Fruit fly (Drosophila melanogaster) whole organism, prepupa: ENCODE data around the gene CG7988.
A peak's percentile ranks its signal among the peaks of the same experiment; 100 is the strongest.

Source experiments
- CG10669 ChIP-seq: fragments of 200-800 bp; sonication (Bioruptor generic); optimal IDR thresholded peaks from 3 replicates; lab custom pipeline; 2018; ENCODE audit warnings: missing biosample characterization, mild to moderate bottlenecking, missing genetic modification characterization, moderate library complexity
- CG11294 ChIP-seq: fragments of 200-800 bp; sonication (Bioruptor generic); IDR thresholded peaks from 2 replicates; pipeline ENCODE4 v1.3.6; 2022; ENCODE audit warnings: missing biosample characterization, missing genetic modification characterization
- CG11762 ChIP-seq: fragments of 200-800 bp; sonication (Bioruptor generic); optimal IDR thresholded peaks from 3 replicates; lab custom pipeline; 2016; ENCODE audit warnings: missing biosample characterization, missing genetic modification characterization; ENCODE audit not compliant: insufficient read depth
- CG15336 ChIP-seq: fragments of 200-800 bp; sonication (Bioruptor generic); IDR thresholded peaks from 2 replicates; pipeline ENCODE4 v1.3.6; 2022; ENCODE audit warnings: missing biosample characterization, missing genetic modification characterization
- CG1621 ChIP-seq: fragments of 200-800 bp; sonication (Bioruptor generic); optimal IDR thresholded peaks from 3 replicates; lab custom pipeline; 2018; ENCODE audit warnings: missing biosample characterization, mild to moderate bottlenecking, missing genetic modification characterization
- CG31627 ChIP-seq: fragments of 200-800 bp; sonication (Bioruptor generic); optimal IDR thresholded peaks from 3 replicates; lab custom pipeline; 2016; ENCODE audit warnings: missing biosample characterization, missing genetic modification characterization
- CG34406 ChIP-seq: fragments of 200-800 bp; sonication (Bioruptor generic); optimal IDR thresholded peaks from 3 replicates; lab custom pipeline; 2016; ENCODE audit warnings: missing biosample characterization, missing genetic modification characterization
- CG3919 ChIP-seq: fragments of 200-800 bp; sonication (Bioruptor generic); optimal IDR thresholded peaks from 3 replicates; lab custom pipeline; 2016; ENCODE audit warnings: missing biosample characterization, missing genetic modification characterization
- CG6276 ChIP-seq: fragments of 200-800 bp; sonication (Bioruptor generic); optimal IDR thresholded peaks from 2 replicates; lab custom pipeline; 2017; ENCODE audit warnings: missing biosample characterization, mild to moderate bottlenecking, missing genetic modification characterization
- CG6792 ChIP-seq: fragments of 200-800 bp; sonication (Bioruptor generic); optimal IDR thresholded peaks from 3 replicates; lab custom pipeline; 2016; ENCODE audit warnings: missing biosample characterization, missing genetic modification characterization
- CG6808 ChIP-seq: fragments of 200-800 bp; sonication (Bioruptor generic); optimal IDR thresholded peaks from 3 replicates; lab custom pipeline; 2017; ENCODE audit warnings: missing biosample characterization, missing genetic modification characterization, mild to moderate bottlenecking, moderate library complexity, missing genetic modification reagents
- CG6854 ChIP-seq: fragments of 200-800 bp; sonication (Bioruptor generic); optimal IDR thresholded peaks from 2 replicates; lab custom pipeline; 2017; ENCODE audit warnings: missing biosample characterization, mild to moderate bottlenecking, missing genetic modification characterization
- CG8119 ChIP-seq: fragments of 200-800 bp; sonication (Bioruptor generic); IDR thresholded peaks from 3 replicates; pipeline ENCODE4 v1.3.6; 2022; ENCODE audit warnings: missing biosample characterization, missing genetic modification characterization
- CG8319 ChIP-seq: fragments of 200-800 bp; sonication (Bioruptor generic); optimal IDR thresholded peaks from 3 replicates; lab custom pipeline; 2016; ENCODE audit warnings: missing biosample characterization, missing genetic modification characterization
- CG9139 ChIP-seq: fragments of 200-800 bp; sonication (Bioruptor generic); optimal IDR thresholded peaks from 3 replicates; lab custom pipeline; 2017; ENCODE audit warnings: missing biosample characterization, mild to moderate bottlenecking, missing genetic modification characterization
- Eip78C ChIP-seq: fragments of 200-800 bp; sonication (Bioruptor generic); peaks from one replicate; lab custom pipeline; 2016; ENCODE audit warnings: missing biosample characterization, missing genetic modification characterization
- Eip93F ChIP-seq: fragments of 200-800 bp; sonication (Bioruptor generic); optimal IDR thresholded peaks from 2 replicates; lab custom pipeline; 2016; ENCODE audit warnings: missing biosample characterization, mild to moderate bottlenecking, missing genetic modification characterization
- Ets21C ChIP-seq: fragments of 200-800 bp; sonication (Bioruptor generic); optimal IDR thresholded peaks from 3 replicates; lab custom pipeline; 2016; ENCODE audit warnings: missing biosample characterization, missing genetic modification characterization
- Ets96B ChIP-seq: fragments of 200-800 bp; optimal IDR thresholded peaks from 2 replicates; lab custom pipeline; 2019; ENCODE audit warnings: missing biosample characterization, mild to moderate bottlenecking, missing genetic modification characterization, moderate library complexity
- Hr38 ChIP-seq: sonication (Bioruptor generic); optimal IDR thresholded peaks from 2 replicates; lab custom pipeline; 2016; ENCODE audit warnings: missing biosample characterization, missing genetic modification characterization
- Hr39 ChIP-seq: fragments of 200-800 bp; sonication (Bioruptor generic); optimal IDR thresholded peaks from 2 replicates; lab custom pipeline; 2016; ENCODE audit warnings: missing biosample characterization, missing genetic modification characterization
- Hr4 ChIP-seq: fragments of 200-800 bp; sonication (Bioruptor generic); optimal IDR thresholded peaks from 3 replicates; lab custom pipeline; 2016; ENCODE audit warnings: missing biosample characterization, missing genetic modification characterization
- Lpt ChIP-seq: fragments of 200-800 bp; sonication (Bioruptor generic); optimal IDR thresholded peaks from 3 replicates; lab custom pipeline; 2016; ENCODE audit warnings: missing biosample characterization, missing genetic modification characterization
- OdsH ChIP-seq: fragments of 200-800 bp; sonication (Bioruptor generic); optimal IDR thresholded peaks from 3 replicates; lab custom pipeline; 2016; ENCODE audit warnings: missing biosample characterization, missing genetic modification characterization
- Sox102F ChIP-seq: fragments of 200-800 bp; sonication (Bioruptor generic); optimal IDR thresholded peaks from 2 replicates; lab custom pipeline; 2016; ENCODE audit warnings: missing biosample characterization, mild to moderate bottlenecking, missing genetic modification characterization
- Sox14 ChIP-seq: fragments of 200-800 bp; sonication (Bioruptor generic); optimal IDR thresholded peaks from 3 replicates; lab custom pipeline; 2016; ENCODE audit warnings: missing biosample characterization, missing genetic modification characterization
- acj6 ChIP-seq: fragments of 200-800 bp; sonication (Bioruptor generic); optimal IDR thresholded peaks from 3 replicates; lab custom pipeline; 2016; ENCODE audit warnings: missing biosample characterization, missing genetic modification characterization
- dsx ChIP-seq: fragments of 200-800 bp; optimal IDR thresholded peaks from 3 replicates; lab custom pipeline; 2019; ENCODE audit warnings: missing biosample characterization, mild to moderate bottlenecking, missing genetic modification characterization, moderate library complexity; ENCODE audit not compliant: poor library complexity, severe bottlenecking
- eg ChIP-seq: fragments of 200-800 bp; sonication (Bioruptor generic); IDR thresholded peaks from 3 replicates; pipeline ENCODE4 v1.3.6; 2022; ENCODE audit warnings: missing biosample characterization, missing genetic modification characterization
- esn ChIP-seq: fragments of 200-800 bp; sonication (Bioruptor generic); optimal IDR thresholded peaks from 2 replicates; lab custom pipeline; 2016; ENCODE audit warnings: missing biosample characterization, mild to moderate bottlenecking, missing genetic modification characterization, moderate library complexity
- fd59A ChIP-seq: fragments of 200-800 bp; sonication (Bioruptor generic); optimal IDR thresholded peaks from 2 replicates; lab custom pipeline; 2017; ENCODE audit warnings: missing biosample characterization, mild to moderate bottlenecking, missing genetic modification characterization, missing genetic modification reagents
- fd85E ChIP-seq: fragments of 200-800 bp; sonication (Bioruptor generic); optimal IDR thresholded peaks from 3 replicates; lab custom pipeline; 2016; ENCODE audit warnings: missing biosample characterization, missing genetic modification characterization
- fkh ChIP-seq: fragments of 200-800 bp; sonication (Bioruptor generic); optimal IDR thresholded peaks from 3 replicates; lab custom pipeline; 2017; ENCODE audit warnings: missing biosample characterization, mild to moderate bottlenecking, missing genetic modification characterization, moderate library complexity
- lz ChIP-seq: fragments of 200-800 bp; sonication (Bioruptor generic); optimal IDR thresholded peaks from 3 replicates; lab custom pipeline; 2016; ENCODE audit warnings: missing biosample characterization, missing genetic modification characterization
- salr ChIP-seq, 2 experiments: fragments of 200-800 bp; sonication (Bioruptor generic); optimal IDR thresholded peaks; 3 replicates each; lab custom pipeline; 2016 to 2018; ENCODE audit warnings: missing biosample characterization in 2 of 2, missing genetic modification characterization in 2 of 2, mild to moderate bottlenecking in 1 of 2
- svp ChIP-seq: fragments of 200-800 bp; sonication (Bioruptor generic); peaks from one replicate; lab custom pipeline; 2016; ENCODE audit warnings: missing biosample characterization, missing genetic modification characterization
- vri ChIP-seq: fragments of 200-800 bp; sonication (Bioruptor generic); optimal IDR thresholded peaks from 3 replicates; lab custom pipeline; 2016; ENCODE audit warnings: missing biosample characterization, mild to moderate bottlenecking, missing genetic modification characterization

The CG7988 gene

dm6 chr3R:18250815-18251214 lies 30.5 kb downstream of the CG7988 start, which contains the start of gene CG18598:
Gene CG18598, plus strand, starts transcription at chr3R:18251115.
- TF ChIP-seq Ets96B (tag; lab: Kevin White, UChicago) = no peak
- no peak for TF ChIP-seq Sox102F (GFP tag; lab: Kevin White, UChicago)
- no peak for TF ChIP-seq lz (GFP tag; lab: Kevin White, UChicago)
- no peak for TF ChIP-seq Hr38 (GFP tag; lab: Kevin White, UChicago)
- TF ChIP-seq OdsH (GFP tag; lab: Kevin White, UChicago) = no peak
- TF ChIP-seq Ets21C (GFP tag; lab: Kevin White, UChicago) = no peak
- TF ChIP-seq salr (GFP tag; optimal IDR thresholded peaks at IDR 0.05; lab: Kevin White, UChicago) = no peak
- TF ChIP-seq CG8319 (GFP tag; lab: Kevin White, UChicago) = no peak
- no peak for TF ChIP-seq Hr39 (GFP tag; lab: Kevin White, UChicago)
- no peak for TF ChIP-seq CG6792
- TF ChIP-seq fkh (GFP tag; lab: Kevin White, UChicago) = no peak
- no peak for TF ChIP-seq CG15336 (GFP tag; lab: Robert Waterston, UW)
- no peak for TF ChIP-seq Lpt
- TF ChIP-seq CG11762 = no peak
- no peak for TF ChIP-seq CG31627 (GFP tag; lab: Kevin White, UChicago)

dm6 chr3R:18251876-18252275 lies 31.6 kb downstream of the CG7988 start:
- TF ChIP-seq CG6276 (GFP tag; lab: Kevin White, UChicago) (no peak), CG6808 (GFP tag; lab: Kevin White, UChicago) (no peak), CG10669 (no peak)

dm6 chr3R:18252578-18252977 lies 32.3 kb downstream of the CG7988 start, which contains the start of gene CG12320:
Gene CG12320, minus strand, starts transcription at chr3R:18252734.
- no peak for TF ChIP-seq vri (GFP tag; lab: Kevin White, UChicago)
- peak; percentile 49 for TF ChIP-seq CG1621 (tag; lab: Kevin White, UChicago)
- TF ChIP-seq acj6 (GFP tag; lab: Kevin White, UChicago) = no peak
- peak; percentile 52 for TF ChIP-seq Sox14 (GFP tag; lab: Kevin White, UChicago)
- TF ChIP-seq Eip93F (GFP tag; lab: Kevin White, UChicago) = no peak
- TF ChIP-seq fd59A (GFP tag; lab: Kevin White, UChicago) = no peak
- TF ChIP-seq dsx (GFP tag; lab: Kevin White, UChicago) = no peak
- no peak for TF ChIP-seq CG8119 (GFP tag; lab: Robert Waterston, UW)
- no peak for TF ChIP-seq fd85E (GFP tag; lab: Kevin White, UChicago)
- no peak for TF ChIP-seq Hr4 (GFP tag; lab: Kevin White, UChicago)
- TF ChIP-seq Eip78C = no peak
- no peak for TF ChIP-seq svp (GFP tag; lab: Kevin White, UChicago)
- peak; percentile 6 for TF ChIP-seq esn (GFP tag; lab: Kevin White, UChicago)

dm6 chr3R:18255281-18255680 lies 35.0 kb downstream of the CG7988 start, which contains the start of the genes Ada2a, Polr2D, Tgs1 and moi:
Gene Ada2a, minus strand, starts transcription at chr3R:18255487.
Gene Polr2D, minus strand, starts transcription at chr3R:18255487.
Gene Tgs1, plus strand, starts transcription at chr3R:18255530.
Gene moi, plus strand, starts transcription at chr3R:18255530.
- no peak for TF ChIP-seq fd59A (GFP tag; lab: Kevin White, UChicago)
- TF ChIP-seq CG1621 (tag; lab: Kevin White, UChicago) = peak; percentile 82

dm6 chr3R:18260016-18260415 lies 39.7 kb downstream of the CG7988 start:
- no peak for TF ChIP-seq fd59A (GFP tag; lab: Kevin White, UChicago)
- TF ChIP-seq Eip78C = no peak
- TF ChIP-seq CG3919 = no peak
- TF ChIP-seq Ets96B (tag; lab: Kevin White, UChicago) = no peak
- no peak for TF ChIP-seq CG9139 (GFP tag; lab: Kevin White, UChicago)
- no peak for TF ChIP-seq Hr4 (GFP tag; lab: Kevin White, UChicago)
- TF ChIP-seq Lpt = no peak
- no peak for TF ChIP-seq fkh (GFP tag; lab: Kevin White, UChicago)
- TF ChIP-seq CG11294 (GFP tag; lab: Robert Waterston, UW) = no peak
- TF ChIP-seq eg (GFP tag; lab: Robert Waterston, UW) = no peak
- TF ChIP-seq dsx (GFP tag; lab: Kevin White, UChicago) = no peak
- TF ChIP-seq CG10669 = no peak
- TF ChIP-seq CG6808 (GFP tag; lab: Kevin White, UChicago) = no peak
- no peak for TF ChIP-seq CG6276 (GFP tag; lab: Kevin White, UChicago)
- TF ChIP-seq CG34406 = no peak
- no peak for TF ChIP-seq CG6854 (GFP tag; lab: Kevin White, UChicago)
